Worm (Caenorhabditis elegans): ENCODE data around the gene sec-24.2.

sec-24.2 gene

ce11 chrIV:12399983-12400382, 39.4 kb upstream of the sec-24.2 start (continued):
- no peak for TF ChIP-seq saeg-2 (GFP tag; IDR thresholded peaks at IDR 0.05)
- no peak for TF ChIP-seq Y48G9A.11 (GFP tag; IDR thresholded peaks at IDR 0.05)
- TF ChIP-seq mdl-1 (tag; optimal IDR thresholded peaks at IDR 0.05), result no peak
- no peak for TF ChIP-seq lin-38 (GFP tag; IDR thresholded peaks at IDR 0.05)
- TF ChIP-seq madf-5 (GFP tag; IDR thresholded peaks at IDR 0.05), result no peak
- TF ChIP-seq ceh-20 (GFP tag; IDR thresholded peaks at IDR 0.05), result peak; percentile 24; the same call in 1 of the 2 replicates
- TF ChIP-seq attf-4 (tag; optimal IDR thresholded peaks at IDR 0.05), result no peak
- no peak for TF ChIP-seq skn-1 (tag; optimal IDR thresholded peaks at IDR 0.05)
- TF ChIP-seq arid-1 (GFP tag; conservative IDR thresholded peaks at IDR 0.05), result no peak
- TF ChIP-seq nhr-25 (tag; optimal IDR thresholded peaks at IDR 0.05; ENCODE audit: borderline replicate concordance, insufficient read depth), result no peak
- no peak for TF ChIP-seq madf-9 (GFP tag; conservative IDR thresholded peaks at IDR 0.05)
- no peak for TF ChIP-seq ces-1 (GFP tag; optimal IDR thresholded peaks at IDR 0.05)
- no peak for TF ChIP-seq nhr-77 (tag; optimal IDR thresholded peaks at IDR 0.05)
- TF ChIP-seq mep-1 (tag; optimal IDR thresholded peaks at IDR 0.05), result no peak
- TF ChIP-seq tag-97 (GFP tag; IDR thresholded peaks at IDR 0.05), result no peak
- no peak for TF ChIP-seq nhr-111 (GFP tag; optimal IDR thresholded peaks at IDR 0.05)
- no peak for TF ChIP-seq spr-1 (tag; optimal IDR thresholded peaks at IDR 0.05)
- TF ChIP-seq F44E2.7 (GFP tag; IDR thresholded peaks at IDR 0.05), result no peak
- TF ChIP-seq tra-1 (GFP tag; IDR thresholded peaks at IDR 0.05), result peak; percentile 86
- peak in 1 of 2 experiments; percentile 17 for TF ChIP-seq lsy-2 (tag; optimal IDR thresholded peaks at IDR 0.05)
- TF ChIP-seq T26A8.4 (GFP tag; IDR thresholded peaks at IDR 0.05), result no peak
- no peak for TF ChIP-seq ZK337.2 (GFP tag; IDR thresholded peaks at IDR 0.05)
- no peak for TF ChIP-seq egl-43 (GFP tag; IDR thresholded peaks at IDR 0.05)
- no peak for TF ChIP-seq unc-62 (GFP tag; optimal IDR thresholded peaks at IDR 0.05 in 1 of 2)
- TF ChIP-seq unc-62 (tag; optimal IDR thresholded peaks at IDR 0.05), result no peak
- no peak for TF ChIP-seq nhr-6 (tag; optimal IDR thresholded peaks at IDR 0.05)
- no peak for TF ChIP-seq aha-1 (tag)
- no peak for TF ChIP-seq nhr-76 (tag; optimal IDR thresholded peaks at IDR 0.05)
- TF ChIP-seq hlh-11 (tag; optimal IDR thresholded peaks at IDR 0.05), result peak; percentile 58
- no peak for TF ChIP-seq ceh-44 (GFP tag; IDR thresholded peaks at IDR 0.05)
- TF ChIP-seq unc-130 (GFP tag; optimal IDR thresholded peaks at IDR 0.05), result no peak
- TF ChIP-seq T20F7.1 (GFP tag; optimal IDR thresholded peaks at IDR 0.05), result peak; percentile 47
- TF ChIP-seq Y105C5A.15 (GFP tag; IDR thresholded peaks at IDR 0.05), result no peak
- no peak for TF ChIP-seq ceh-62 (tag; optimal IDR thresholded peaks at IDR 0.05)
- no peak for TF ChIP-seq Y5F2A.4 (GFP tag; optimal IDR thresholded peaks at IDR 0.05)
- no peak for TF ChIP-seq hif-1 (tag; optimal IDR thresholded peaks at IDR 0.05)
- TF ChIP-seq snpc-1.2 (GFP tag; IDR thresholded peaks at IDR 0.05), result no peak
- no peak for TF ChIP-seq R02D3.7 (tag; optimal IDR thresholded peaks at IDR 0.05)
- TF ChIP-seq dpl-1 (GFP tag; optimal IDR thresholded peaks at IDR 0.05), result no peak
- TF ChIP-seq ceh-28 (tag; optimal IDR thresholded peaks at IDR 0.05), result no peak
- TF ChIP-seq daf-19 (GFP tag; conservative IDR thresholded peaks at IDR 0.05), result no peak
- TF ChIP-seq ZK546.5 (tag; optimal IDR thresholded peaks at IDR 0.05), result no peak
- TF ChIP-seq nhr-28 (tag; optimal IDR thresholded peaks at IDR 0.05), result peak; percentile 11
- no peak for TF ChIP-seq aly-2 (tag; optimal IDR thresholded peaks at IDR 0.05)
- no peak for TF ChIP-seq daf-12 (tag; optimal IDR thresholded peaks at IDR 0.05)
- TF ChIP-seq mdt-29 (GFP tag; IDR thresholded peaks at IDR 0.05), result no peak
- TF ChIP-seq dve-1 (tag; optimal IDR thresholded peaks at IDR 0.05; ENCODE audit: insufficient read depth), result peak; percentile 83
- TF ChIP-seq mes-2 (tag; optimal IDR thresholded peaks at IDR 0.05; ENCODE audit: poor library complexity, severe bottlenecking), result no peak
- TF ChIP-seq Y75B8A.6 (GFP tag; IDR thresholded peaks at IDR 0.05), result no peak
- TF ChIP-seq lir-3 (tag; optimal IDR thresholded peaks at IDR 0.05), result no peak
- TF ChIP-seq vab-7 (GFP tag; IDR thresholded peaks at IDR 0.05), result no peak
- TF ChIP-seq egl-27 (tag; optimal IDR thresholded peaks at IDR 0.05), result no peak
- TF ChIP-seq nhr-237 (tag; optimal IDR thresholded peaks at IDR 0.05), result no peak

All from whole organism, L4 larva.